Worm (Caenorhabditis elegans) whole organism, L4 larva: Measurements from ENCODE around the gene F35G2.5.

Experiments used
- Y75B8A.6 ChIP-seq: fragments of 200-800 bp; sonication (Bioruptor generic); IDR thresholded peaks from 2 replicates; pipeline ENCODE4 v1.3.6; 2022; ENCODE audit warnings: missing genetic modification reagents, missing genetic modification characterization, missing compliant biosample characterization
- ZK546.5 ChIP-seq, 2 experiments: sonication (generic microtip); optimal IDR thresholded peaks; 2 replicates each; lab custom pipeline; 2017; ENCODE audit warnings: missing biosample characterization in 2 of 2, missing genetic modification characterization in 2 of 2
- aha-1 ChIP-seq: fragments of 150-350 bp; peaks from one replicate; lab custom pipeline; 2014; ENCODE audit warnings: missing biosample characterization, missing genetic modification characterization
- sdz-12 ChIP-seq: fragments of 200-800 bp; sonication (Bioruptor generic); optimal IDR thresholded peaks from 2 replicates; lab custom pipeline; 2018; ENCODE audit warnings: mild to moderate bottlenecking, missing genetic modification characterization, missing compliant biosample characterization
- unc-62 ChIP-seq, 3 experiments: fragments of 150-350 bp in 1 of 3; sonication (generic microtip); optimal IDR thresholded peaks in 2 of 3; peaks in 1 of 3; 1 replicate in 1 of 3; 2 replicates in 2 of 3; lab custom pipeline; 2014 to 2017; ENCODE audit warnings: missing biosample characterization in 3 of 3, missing genetic modification characterization in 3 of 3, missing genetic modification reagents in 3 of 3, missing genotype in 1 of 3

Gene F35G2.5

ce11 chrIV:12270392-12270791 lies 51.0 kb downstream of the F35G2.5 start, which contains the start of gene C42C1.3:
Gene C42C1.3, minus strand, starts transcription at chrIV:12270492.
- TF ChIP-seq aha-1 (tag; lab: Kevin White, UChicago) (peak; percentile 9), sdz-12 (GFP tag; lab: Kevin White, UChicago) (no peak), Y75B8A.6 (GFP tag; lab: Robert Waterston, UW) (no peak), unc-62 (GFP tag; optimal IDR thresholded peaks at IDR 0.05 in 1 of 2; lab: Kevin White, UChicago) (no peak), unc-62 (tag; optimal IDR thresholded peaks at IDR 0.05; lab: Kevin White, UChicago) (no peak), ZK546.5 (tag; optimal IDR thresholded peaks at IDR 0.05; lab: Kevin White, UChicago) (no peak)
